Worm (Caenorhabditis elegans): ENCODE results near the gene set-6.

set-6 gene

ce11 chrX:11937343-11937935 is 37.0 kb downstream of the set-6 start:
- TF ChIP-seq ceh-48 (tag; optimal IDR thresholded peaks at IDR 0.05) = peak; percentile 79
- peak; percentile 85 for TF ChIP-seq pqm-1 (tag; optimal IDR thresholded peaks at IDR 0.05)
- peak; percentile 66 for TF ChIP-seq ceh-6 (GFP tag; optimal IDR thresholded peaks at IDR 0.05)
- TF ChIP-seq C38D4.7 (GFP tag; optimal IDR thresholded peaks at IDR 0.05) = no peak
- TF ChIP-seq F13H6.1 (tag; optimal IDR thresholded peaks at IDR 0.05) = peak; percentile 70
- TF ChIP-seq dve-1 (tag; optimal IDR thresholded peaks at IDR 0.05) = peak; percentile 98
- no peak for TF ChIP-seq ama-1 (optimal IDR thresholded peaks at IDR 0.05)
- TF ChIP-seq ets-4 (tag; optimal IDR thresholded peaks at IDR 0.05) = peak; percentile 18
- peak; percentile 89 for TF ChIP-seq tbx-2 (tag; optimal IDR thresholded peaks at IDR 0.05)
- TF ChIP-seq unc-3 (GFP tag; conservative IDR thresholded peaks at IDR 0.05) = 0 out of 2 replicates have a peak, but pooled peaks have one; percentile 21
- TF ChIP-seq unc-3 (tag; optimal IDR thresholded peaks at IDR 0.05) = peak; percentile 15
- peak; percentile 57 for TF ChIP-seq fkh-6 (tag; optimal IDR thresholded peaks at IDR 0.05)
- no peak for TF ChIP-seq pha-2 (tag; optimal IDR thresholded peaks at IDR 0.05)
- no peak for TF ChIP-seq mec-3 (tag; optimal IDR thresholded peaks at IDR 0.05; ENCODE audit: borderline replicate concordance)
- peak; percentile 68 for TF ChIP-seq ztf-16 (tag; optimal IDR thresholded peaks at IDR 0.05)
- no peak for TF ChIP-seq fax-1 (tag; optimal IDR thresholded peaks at IDR 0.05)
- peak; percentile 13 for TF ChIP-seq ceh-22 (tag; optimal IDR thresholded peaks at IDR 0.05)
- TF ChIP-seq ceh-31 (tag; optimal IDR thresholded peaks at IDR 0.05) = peak; percentile 92
- TF ChIP-seq hlh-13 (GFP tag; optimal IDR thresholded peaks at IDR 0.05) = no peak
- TF ChIP-seq ceh-30 (tag; optimal IDR thresholded peaks at IDR 0.05) = peak; percentile 88
- no peak for TF ChIP-seq pha-4 (tag; optimal IDR thresholded peaks at IDR 0.05)
- TF ChIP-seq ttx-3 (tag; optimal IDR thresholded peaks at IDR 0.05) = peak; percentile 53
- no peak for TF ChIP-seq ceh-45 (GFP tag; IDR thresholded peaks at IDR 0.05)
- no peak for TF ChIP-seq pag-3 (tag; optimal IDR thresholded peaks at IDR 0.05; ENCODE audit: borderline replicate concordance)
- peak; percentile 81 for TF ChIP-seq ref-2 (tag; optimal IDR thresholded peaks at IDR 0.05)
- peak; percentile 44 for TF ChIP-seq hlh-15 (tag; optimal IDR thresholded peaks at IDR 0.05)
- peak; percentile 97 for TF ChIP-seq pros-1 (tag; optimal IDR thresholded peaks at IDR 0.05)
- TF ChIP-seq K02D7.2 (tag; optimal IDR thresholded peaks at IDR 0.05) = no peak
- TF ChIP-seq lin-11 (tag; optimal IDR thresholded peaks at IDR 0.05) = no peak
- TF ChIP-seq che-1 (tag; optimal IDR thresholded peaks at IDR 0.05) = peak; percentile 41
- peak; percentile 79 for TF ChIP-seq elt-2 (tag; optimal IDR thresholded peaks at IDR 0.05)
- peak; percentile 45 for TF ChIP-seq hlh-8 (tag; optimal IDR thresholded peaks at IDR 0.05)
- TF ChIP-seq pat-9 (tag; optimal IDR thresholded peaks at IDR 0.05) = peak; percentile 62
- peak; percentile 58 for TF ChIP-seq lim-6 (tag; optimal IDR thresholded peaks at IDR 0.05)
- TF ChIP-seq hlh-6 (tag; optimal IDR thresholded peaks at IDR 0.05) = peak; percentile 56
- TF ChIP-seq syd-9 (tag; optimal IDR thresholded peaks at IDR 0.05) = peak; percentile 87
- TF ChIP-seq unc-42 (tag; optimal IDR thresholded peaks at IDR 0.05) = peak; percentile 90
- TF ChIP-seq odd-2 (tag; optimal IDR thresholded peaks at IDR 0.05) = no peak
- peak; percentile 50 for TF ChIP-seq tbx-7 (tag; optimal IDR thresholded peaks at IDR 0.05)
- TF ChIP-seq pax-1 (tag; optimal IDR thresholded peaks at IDR 0.05) = peak; percentile 92
- peak; percentile 9 for TF ChIP-seq zip-5 (tag; optimal IDR thresholded peaks at IDR 0.05)
- peak; percentile 99 for TF ChIP-seq sdc-2 (tag; optimal IDR thresholded peaks at IDR 0.05)
- peak; percentile 31 for TF ChIP-seq dmd-4 (tag; optimal IDR thresholded peaks at IDR 0.05; ENCODE audit: borderline replicate concordance)
- TF ChIP-seq sox-2 (GFP tag; IDR thresholded peaks at IDR 0.05) = peak; percentile 46
- TF ChIP-seq ceh-9 (tag; optimal IDR thresholded peaks at IDR 0.05) = no peak
- TF ChIP-seq unc-55 (GFP tag; optimal IDR thresholded peaks at IDR 0.05) = no peak
- peak; percentile 92 for TF ChIP-seq nhr-11 (tag; optimal IDR thresholded peaks at IDR 0.05)
- peak; percentile 52 for TF ChIP-seq ceh-14 (tag; optimal IDR thresholded peaks at IDR 0.05)
- TF ChIP-seq nfya-1 (tag; optimal IDR thresholded peaks at IDR 0.05) = no peak
- peak; percentile 66 for TF ChIP-seq gmeb-2 (tag; optimal IDR thresholded peaks at IDR 0.05)
- TF ChIP-seq K09A11.1 (tag; optimal IDR thresholded peaks at IDR 0.05; ENCODE audit: insufficient read depth) = peak; percentile 87
- TF ChIP-seq npax-4 (tag; optimal IDR thresholded peaks at IDR 0.05) = no peak
- no peak for TF ChIP-seq eyg-1 (tag; optimal IDR thresholded peaks at IDR 0.05)
